Worm (Caenorhabditis elegans): ENCODE results near the gene sre-16.

DNA sequence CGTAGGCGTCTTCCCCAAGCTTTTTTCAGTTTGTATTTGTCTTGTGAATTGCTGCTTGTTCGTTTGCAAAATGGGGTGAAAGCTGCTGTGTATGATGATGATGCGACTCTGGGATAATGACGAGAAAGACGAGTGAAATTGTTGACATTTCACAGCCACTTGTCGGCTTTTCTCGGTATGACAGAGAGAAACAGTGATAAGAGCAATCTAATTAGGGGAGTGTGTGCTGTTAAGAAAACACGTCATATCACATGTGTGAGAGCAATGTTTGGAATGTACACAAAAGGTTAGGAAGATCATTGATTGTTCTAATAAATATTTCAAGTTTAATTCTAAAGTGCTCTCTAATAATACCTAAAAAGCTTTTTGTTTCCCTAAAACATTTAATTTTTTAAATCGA lies 38.2 kb downstream of the sre-16 start:
- TF ChIP-seq set-16 (GFP tag; IDR thresholded peaks at IDR 0.05) (no peak), dpl-1 (GFP tag; optimal IDR thresholded peaks at IDR 0.05) (no peak), ceh-82 (tag; optimal IDR thresholded peaks at IDR 0.05) (no peak), lin-15B (tag; optimal IDR thresholded peaks at IDR 0.05) (no peak), unc-62 (GFP tag; optimal IDR thresholded peaks at IDR 0.05 in 1 of 2) (peak; percentile 1 to 45), unc-62 (tag; optimal IDR thresholded peaks at IDR 0.05) (no peak), unc-39 (tag; optimal IDR thresholded peaks at IDR 0.05) (no peak), ceh-20 (GFP tag; IDR thresholded peaks at IDR 0.05) (no peak), vab-7 (GFP tag; IDR thresholded peaks at IDR 0.05) (no peak), F49E8.2 (tag; optimal IDR thresholded peaks at IDR 0.05; ENCODE audit: borderline replicate concordance) (no peak), mdl-1 (tag; optimal IDR thresholded peaks at IDR 0.05) (peak in 1 of 2 experiments; percentile 28)

Data from whole organism, L4 larva.